Worm (Caenorhabditis elegans) whole organism, L2 larva: Measurements from ENCODE around the gene C31H2.4.

ENCODE experiments used
- elt-1 ChIP-seq: fragments of 150-350 bp; optimal IDR thresholded peaks from 2 replicates; lab custom pipeline; 2014; ENCODE audit warnings: missing biosample characterization, missing genetic modification characterization
- fos-1 ChIP-seq: fragments of 150-350 bp; optimal IDR thresholded peaks from 2 replicates; lab custom pipeline; 2014; ENCODE audit warnings: missing biosample characterization, missing genetic modification characterization
- nhr-10 ChIP-seq: sonication (generic microtip); optimal IDR thresholded peaks from 2 replicates; lab custom pipeline; 2017; ENCODE audit warnings: missing biosample characterization, missing genetic modification characterization
- nhr-25 ChIP-seq: fragments of 150-350 bp; sonication (generic microtip); optimal IDR thresholded peaks from 3 replicates; lab custom pipeline; 2014; ENCODE audit warnings: missing biosample characterization, missing genetic modification characterization
- snpc-4 ChIP-seq: fragments of 150-350 bp; optimal IDR thresholded peaks from 2 replicates; lab custom pipeline; 2014; ENCODE audit warnings: missing biosample characterization, missing genetic modification characterization
- ztf-11 ChIP-seq: sonication (generic microtip); optimal IDR thresholded peaks from 2 replicates; lab custom pipeline; 2017; ENCODE audit warnings: missing biosample characterization, missing genetic modification characterization

ce11 chrX:5115511-5115910 is 44.0 kb downstream of the C31H2.4 start:
- TF ChIP-seq snpc-4 (tag; lab: Kevin White, UChicago) (no peak), fos-1 (tag; lab: Kevin White, UChicago) (no peak), nhr-10 (no peak), elt-1 (no peak), ztf-11 (no peak), nhr-25 (no peak)
